Worm (Caenorhabditis elegans) whole organism, L4 larva: ENCODE results near the gene nhr-149.
A peak's percentile ranks its signal among the peaks of the same experiment; 100 is the strongest.
"Not testable (repeated sequence)": the region's sequence is repeated elsewhere in the genome, so short reads cannot be mapped to it uniquely, and the experiment has no call there.

Experiments
- Y105C5A.15 ChIP-seq: fragments of 200-800 bp; sonication (Bioruptor generic); IDR thresholded peaks from 2 replicates; pipeline ENCODE4 v1.3.6; 2022; ENCODE audit warnings: missing genetic modification characterization, missing compliant biosample characterization
- Y5F2A.4 ChIP-seq: fragments of 200-800 bp; sonication (Bioruptor generic); optimal IDR thresholded peaks from 2 replicates; lab custom pipeline; 2018; ENCODE audit warnings: mild to moderate bottlenecking, missing genetic modification characterization, missing compliant biosample characterization
- ZK337.2 ChIP-seq: fragments of 200-800 bp; sonication (Bioruptor generic); IDR thresholded peaks from 2 replicates; pipeline ENCODE4 v1.3.6; 2022; ENCODE audit warnings: missing genetic modification reagents, missing genetic modification characterization, missing compliant biosample characterization
- ceh-44 ChIP-seq: fragments of 200-800 bp; sonication (Bioruptor generic); IDR thresholded peaks from 2 replicates; pipeline ENCODE4 v1.3.6; 2022; ENCODE audit warnings: missing genetic modification reagents, missing genetic modification characterization, missing compliant biosample characterization
- ceh-62 ChIP-seq: sonication (generic microtip); optimal IDR thresholded peaks from 2 replicates; lab custom pipeline; 2017; ENCODE audit warnings: missing biosample characterization, missing genetic modification characterization
- egl-27 ChIP-seq: sonication (generic microtip); optimal IDR thresholded peaks from 3 replicates; lab custom pipeline; 2017; ENCODE audit warnings: missing biosample characterization, missing genetic modification reagents, missing genetic modification characterization
- fos-1 ChIP-seq: fragments of 150-350 bp; optimal IDR thresholded peaks from 2 replicates; lab custom pipeline; 2014; ENCODE audit warnings: missing biosample characterization, missing genetic modification characterization
- jun-1 ChIP-seq: fragments of 150-350 bp; optimal IDR thresholded peaks from 2 replicates; lab custom pipeline; 2014; ENCODE audit warnings: missing biosample characterization, missing genetic modification reagents, missing genetic modification characterization
- lin-13 ChIP-seq: fragments of 150-350 bp; optimal IDR thresholded peaks from 2 replicates; lab custom pipeline; 2014; ENCODE audit warnings: missing biosample characterization, missing genetic modification reagents, missing genetic modification characterization
- lin-39 ChIP-seq: fragments of 150-350 bp; optimal IDR thresholded peaks from 2 replicates; lab custom pipeline; 2014; ENCODE audit warnings: missing biosample characterization, missing genetic modification reagents, missing genetic modification characterization
- lsy-2 ChIP-seq, 2 experiments: fragments of 150-350 bp in 1 of 2; sonication (generic microtip) in 1 of 2; optimal IDR thresholded peaks; 2 replicates each; lab custom pipeline; 2014 to 2017; ENCODE audit warnings: missing biosample characterization in 2 of 2, missing genetic modification characterization in 2 of 2
- madf-9 ChIP-seq: fragments of 200-800 bp; sonication (Bioruptor generic); conservative IDR thresholded peaks from 2 replicates; pipeline ENCODE4 v1.3.6; 2022; ENCODE audit warnings: missing genetic modification reagents, missing genetic modification characterization, missing compliant biosample characterization
- mdl-1 ChIP-seq, 2 experiments: fragments of 150-350 bp in 1 of 2; sonication (generic microtip) in 1 of 2; optimal IDR thresholded peaks; 2 replicates each; lab custom pipeline; 2014 to 2017; ENCODE audit warnings: missing biosample characterization in 2 of 2, missing genetic modification characterization in 2 of 2
- mxl-2 ChIP-seq: fragments of 200-800 bp; sonication (Bioruptor generic); conservative IDR thresholded peaks from 2 replicates; pipeline ENCODE4 v1.3.6; 2022; ENCODE audit warnings: missing genetic modification reagents, missing genetic modification characterization, missing compliant biosample characterization
- nhr-10 ChIP-seq: fragments of 150-350 bp; optimal IDR thresholded peaks from 2 replicates; lab custom pipeline; 2014; ENCODE audit warnings: missing biosample characterization, missing genetic modification characterization
- nhr-111 ChIP-seq: fragments of 200-800 bp; sonication (Bioruptor generic); optimal IDR thresholded peaks from 2 replicates; lab custom pipeline; 2018; ENCODE audit warnings: mild to moderate bottlenecking, missing genetic modification characterization, missing compliant biosample characterization
- nhr-42 ChIP-seq: fragments of 200-800 bp; sonication (Bioruptor generic); IDR thresholded peaks from 2 replicates; pipeline ENCODE4 v1.3.6; 2022; ENCODE audit warnings: missing genetic modification characterization, missing compliant biosample characterization
- nhr-48 ChIP-seq: sonication (generic microtip); optimal IDR thresholded peaks from 2 replicates; lab custom pipeline; 2016; ENCODE audit warnings: mild to moderate bottlenecking, missing genetic modification characterization, missing compliant biosample characterization
- pqm-1 ChIP-seq: sonication (generic microtip); optimal IDR thresholded peaks from 2 replicates; lab custom pipeline; 2017; ENCODE audit warnings: missing biosample characterization, missing genetic modification characterization
- spr-3 ChIP-seq: fragments of 200-800 bp; sonication (Bioruptor generic); optimal IDR thresholded peaks from 2 replicates; lab custom pipeline; 2018; ENCODE audit warnings: mild to moderate bottlenecking, missing genetic modification characterization, missing compliant biosample characterization
- tra-1 ChIP-seq: fragments of 200-800 bp; sonication (Bioruptor generic); IDR thresholded peaks from 2 replicates; pipeline ENCODE4 v1.3.6; 2022; ENCODE audit warnings: missing genetic modification reagents, missing genetic modification characterization, missing compliant biosample characterization
- unc-39 ChIP-seq: sonication (generic microtip); optimal IDR thresholded peaks from 2 replicates; lab custom pipeline; 2017; ENCODE audit warnings: missing biosample characterization, missing genetic modification characterization
- unc-62 ChIP-seq, 3 experiments: fragments of 150-350 bp in 1 of 3; sonication (generic microtip); optimal IDR thresholded peaks in 2 of 3; peaks in 1 of 3; 1 replicate in 1 of 3; 2 replicates in 2 of 3; lab custom pipeline; 2014 to 2017; ENCODE audit warnings: missing biosample characterization in 3 of 3, missing genetic modification characterization in 3 of 3, missing genetic modification reagents in 3 of 3, missing genotype in 1 of 3
- zag-1 ChIP-seq: fragments of 150-350 bp; optimal IDR thresholded peaks from 2 replicates; lab custom pipeline; 2014; ENCODE audit warnings: missing biosample characterization, missing genetic modification characterization
- zip-11 ChIP-seq: fragments of 200-800 bp; sonication (Bioruptor generic); IDR thresholded peaks from 2 replicates; pipeline ENCODE4 v1.3.6; 2022; ENCODE audit warnings: missing genetic modification characterization, missing compliant biosample characterization
- ztf-7 ChIP-seq: fragments of 150-350 bp; optimal IDR thresholded peaks from 2 replicates; lab custom pipeline; 2014; ENCODE audit warnings: missing biosample characterization, missing genetic modification characterization

Gene nhr-149

ce11 chrV:7320909-7321308 is 28.5 kb downstream of the nhr-149 start, which contains the start of gene lmd-4 (continued):
- TF ChIP-seq Y5F2A.4 (GFP tag; lab: Kevin White, UChicago) = no peak
- TF ChIP-seq, all 104 proteins: peak for 0

- TF ChIP-seq ceh-62 (tag; lab: Kevin White, UChicago) = no peak
- no peak for TF ChIP-seq zip-11
- TF ChIP-seq ZK337.2 (GFP tag; lab: Robert Waterston, UW) = no peak
- no peak for TF ChIP-seq egl-27
- no peak for TF ChIP-seq lin-13
- TF ChIP-seq ceh-44 (GFP tag; lab: Robert Waterston, UW) = no peak
- TF ChIP-seq nhr-48 (tag; lab: Kevin White, UChicago) = no peak
Observed at ce11 chrV:7313233-7313632, 36.2 kb downstream of the nhr-149 start, which contains the start of gene srx-6. srx-6 (minus strand) TSS chrV:7313333.

ce11 chrV:7307089-7307488 is 42.4 kb downstream of the nhr-149 start, which contains the start of gene F07G11.1:
F07G11.1 (plus strand) TSS chrV:7307389.
- no peak for TF ChIP-seq pqm-1 (tag; lab: Kevin White, UChicago)
- no peak for TF ChIP-seq mxl-2 (GFP tag; lab: Robert Waterston, UW)
- no peak for TF ChIP-seq jun-1
- no peak for TF ChIP-seq zag-1
- TF ChIP-seq unc-39 = no peak
- TF ChIP-seq egl-27 = no peak
- no peak for TF ChIP-seq nhr-111
- TF ChIP-seq nhr-42 (GFP tag; lab: Robert Waterston, UW) = no peak
- TF ChIP-seq spr-3 (GFP tag; lab: Kevin White, UChicago) = no peak
- TF ChIP-seq ztf-7 (tag; lab: Kevin White, UChicago) = no peak
- no peak for TF ChIP-seq madf-9 (GFP tag; lab: Robert Waterston, UW)

ce11 chrV:7304506-7304905 is 44.9 kb downstream of the nhr-149 start, which contains the start of gene F07G11.2:
F07G11.2 (plus strand) TSS chrV:7304806.
- TF ChIP-seq ztf-7 (tag; lab: Kevin White, UChicago); fos-1 (tag; lab: Kevin White, UChicago); Y105C5A.15: not testable (repeated sequence)

ce11 chrV:7298463-7298862 is 51.0 kb downstream of the nhr-149 start, which contains the start of gene F07G11.3:
F07G11.3 (plus strand) TSS chrV:7298763.
- TF ChIP-seq mdl-1 (tag; optimal IDR thresholded peaks at IDR 0.05; lab: Kevin White, UChicago) (no peak), unc-62 (GFP tag; optimal IDR thresholded peaks at IDR 0.05 in 1 of 2; lab: Kevin White, UChicago) (peak in 1 of 2 experiments; percentile 55), unc-62 (tag; optimal IDR thresholded peaks at IDR 0.05; lab: Kevin White, UChicago) (no peak), nhr-10 (tag; lab: Kevin White, UChicago) (no peak), lin-39 (no peak), tra-1 (GFP tag; lab: Robert Waterston, UW) (no peak), lsy-2 (tag; optimal IDR thresholded peaks at IDR 0.05; lab: Kevin White, UChicago) (no peak)
